Worm (Caenorhabditis elegans): Measurements from ENCODE around the gene clec-58.

The clec-58 gene

DNA sequence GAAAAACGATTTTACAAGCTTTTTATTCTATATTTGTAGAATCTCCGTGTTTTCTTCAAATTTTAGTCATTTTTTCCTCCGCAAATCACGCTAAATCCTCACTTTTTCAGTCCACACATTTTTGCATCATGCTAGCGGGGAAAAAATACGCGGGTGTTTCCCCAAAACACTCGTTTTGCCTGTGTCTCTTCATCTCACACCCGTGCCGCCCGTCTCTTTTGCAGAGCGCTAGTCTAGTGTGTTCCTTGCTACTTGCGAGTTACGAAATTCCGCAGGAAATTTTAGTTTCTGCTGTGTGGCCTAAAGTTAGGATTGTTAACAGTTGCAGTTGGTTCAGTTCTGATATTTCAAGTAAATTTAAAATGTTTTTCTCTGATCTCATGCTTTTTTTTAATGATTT is 30.2 kb downstream of the clec-58 start (continued):
- no peak for TF ChIP-seq Y53G8AR.9 (GFP tag; conservative IDR thresholded peaks at IDR 0.05)
- TF ChIP-seq hlh-12 (tag; optimal IDR thresholded peaks at IDR 0.05), result no peak
- 0 out of 2 replicates have a peak, but pooled peaks have one; percentile 40 for TF ChIP-seq cebp-2 (GFP tag; IDR thresholded peaks at IDR 0.05)
- 0 out of 2 replicates have a peak, but pooled peaks have one; percentile 53 for TF ChIP-seq dox-1 (GFP tag; IDR thresholded peaks at IDR 0.05)
- TF ChIP-seq rec-8 (tag; optimal IDR thresholded peaks at IDR 0.05), result no peak
- no peak for TF ChIP-seq nhr-27 (tag; optimal IDR thresholded peaks at IDR 0.05)
- TF ChIP-seq sptf-2 (GFP tag; optimal IDR thresholded peaks at IDR 0.05), result no peak
- no peak for TF ChIP-seq ceh-100 (GFP tag; IDR thresholded peaks at IDR 0.05)
- TF ChIP-seq F52B5.7 (tag; optimal IDR thresholded peaks at IDR 0.05), result no peak
- TF ChIP-seq K12H6.12 (tag; optimal IDR thresholded peaks at IDR 0.05), result no peak
- TF ChIP-seq hlh-26 (GFP tag; conservative IDR thresholded peaks at IDR 0.05), result no peak
- TF ChIP-seq sea-2 (GFP tag; IDR thresholded peaks at IDR 0.05), result 0 out of 2 replicates have a peak, but pooled peaks have one; percentile 12
- no peak for TF ChIP-seq lir-1 (GFP tag; conservative IDR thresholded peaks at IDR 0.05)
- TF ChIP-seq madf-3 (GFP tag; IDR thresholded peaks at IDR 0.05), result no peak
- peak; percentile 20; the same call in 1 of the 2 replicates for TF ChIP-seq hmg-1.2 (GFP tag; IDR thresholded peaks at IDR 0.05)
- TF ChIP-seq nfya-1 (tag; optimal IDR thresholded peaks at IDR 0.05; ENCODE audit: borderline replicate concordance, insufficient read depth), result no peak
- peak; percentile 8 for TF ChIP-seq die-1 (tag; optimal IDR thresholded peaks at IDR 0.05)
- peak; percentile 50 for TF ChIP-seq attf-5 (GFP tag; optimal IDR thresholded peaks at IDR 0.05)
- no peak for TF ChIP-seq Y79H2A.3 (GFP tag; conservative IDR thresholded peaks at IDR 0.05)
- no peak for TF ChIP-seq F10E7.11 (tag; optimal IDR thresholded peaks at IDR 0.05)
- TF ChIP-seq lsy-27 (tag; optimal IDR thresholded peaks at IDR 0.05; ENCODE audit: borderline replicate concordance, insufficient read depth), result no peak
- no peak for TF ChIP-seq B0019.2 (GFP tag; conservative IDR thresholded peaks at IDR 0.05)
- TF ChIP-seq B0035.1 (tag; optimal IDR thresholded peaks at IDR 0.05), result no peak
- TF ChIP-seq somi-1 (GFP tag; optimal IDR thresholded peaks at IDR 0.05), result no peak
- peak; percentile 62 for TF ChIP-seq nhr-80 (tag; optimal IDR thresholded peaks at IDR 0.05)
- TF ChIP-seq him-1 (tag; optimal IDR thresholded peaks at IDR 0.05), result no peak
- no peak for TF ChIP-seq F37B4.10 (GFP tag; IDR thresholded peaks at IDR 0.05)
- peak; percentile 86 for TF ChIP-seq cebp-1 (GFP tag; IDR thresholded peaks at IDR 0.05)
- TF ChIP-seq cebp-1 (tag; optimal IDR thresholded peaks at IDR 0.05), result peak; percentile 93
- no peak for TF ChIP-seq hsf-1 (GFP tag; IDR thresholded peaks at IDR 0.05)
- no peak for TF ChIP-seq Y67H2A.10 (GFP tag; conservative IDR thresholded peaks at IDR 0.05)
- TF ChIP-seq lin-54 (GFP tag; optimal IDR thresholded peaks at IDR 0.05), result no peak
- no peak for TF ChIP-seq bed-1 (GFP tag; IDR thresholded peaks at IDR 0.05)
- no peak for TF ChIP-seq pbrm-1 (GFP tag; IDR thresholded peaks at IDR 0.05)

DNA sequence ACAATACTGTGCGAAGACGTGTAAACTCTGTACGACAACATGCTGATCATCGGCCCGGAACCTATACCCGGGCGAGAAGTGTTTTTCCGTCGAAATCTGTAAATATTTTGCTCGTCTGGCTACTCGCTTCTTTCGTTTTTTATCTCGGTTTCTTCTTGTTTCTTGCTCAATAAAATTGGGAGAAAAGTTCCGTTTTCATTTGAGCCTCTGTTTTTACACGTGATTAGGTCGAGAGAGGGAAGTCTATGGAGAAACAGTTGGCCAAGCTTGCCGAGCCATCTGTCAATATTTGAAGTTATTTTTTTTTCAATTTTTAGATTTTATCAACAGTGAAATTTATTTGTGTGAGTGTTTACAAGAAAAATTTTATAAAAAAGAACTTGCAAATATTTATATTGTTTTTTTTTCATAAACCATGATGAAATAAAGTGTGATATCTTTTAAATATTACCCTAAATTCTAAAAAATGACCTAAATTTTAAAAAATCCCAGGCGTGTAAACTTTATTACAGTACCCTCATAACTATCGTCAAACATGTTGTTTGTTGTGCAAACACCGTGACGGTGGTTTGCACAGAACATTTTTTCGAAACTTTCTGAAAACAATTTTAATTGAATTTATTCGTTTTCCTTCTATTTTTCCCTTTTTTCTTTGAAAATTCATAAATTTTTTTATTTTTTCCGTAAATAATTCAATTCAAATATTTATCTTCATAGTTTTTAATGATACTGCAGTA is 30.8 kb downstream of the clec-58 start:
- peak; percentile 83 for TF ChIP-seq madf-6 (GFP tag; IDR thresholded peaks at IDR 0.05)
- TF ChIP-seq madf-8 (GFP tag; conservative IDR thresholded peaks at IDR 0.05), result peak; percentile 86
- peak; percentile 76 for TF ChIP-seq lsl-1 (GFP tag; optimal IDR thresholded peaks at IDR 0.05)
- TF ChIP-seq xnd-1 (tag; optimal IDR thresholded peaks at IDR 0.05), result peak; percentile 57
- peak; percentile 28 for TF ChIP-seq snpc-3.4 (tag; optimal IDR thresholded peaks at IDR 0.05)
- no peak for TF ChIP-seq nfya-2 (GFP tag; IDR thresholded peaks at IDR 0.05)
- no peak for TF ChIP-seq pbrm-1 (GFP tag; IDR thresholded peaks at IDR 0.05)
